Fruit fly (Drosophila melanogaster) whole organism, adult: ENCODE data around the gene CG15547.

ENCODE experiments used
- CG11617 ChIP-seq: fragments of 200-800 bp; sonication (Bioruptor generic); optimal IDR thresholded peaks from 2 replicates; lab custom pipeline; 2017; ENCODE audit warnings: mild to moderate bottlenecking, missing biosample characterization, missing genetic modification reagents, missing genetic modification characterization
- CG12768 ChIP-seq: fragments of 200-800 bp; sonication (Bioruptor generic); optimal IDR thresholded peaks from 2 replicates; lab custom pipeline; 2017; ENCODE audit warnings: missing biosample characterization, missing genetic modification characterization, mild to moderate bottlenecking, moderate library complexity, missing genetic modification reagents
- CG14711 ChIP-seq: fragments of 200-800 bp; sonication (Bioruptor generic); optimal IDR thresholded peaks from 2 replicates; lab custom pipeline; 2018; ENCODE audit warnings: missing biosample characterization, mild to moderate bottlenecking, missing genetic modification characterization, moderate library complexity
- CG1620 ChIP-seq: fragments of 200-800 bp; sonication (Bioruptor generic); optimal IDR thresholded peaks from 2 replicates; lab custom pipeline; 2016; ENCODE audit warnings: missing biosample characterization, missing genetic modification characterization
- CG33017 ChIP-seq: fragments of 200-800 bp; sonication (Bioruptor generic); optimal IDR thresholded peaks from 2 replicates; lab custom pipeline; 2018; ENCODE audit warnings: missing biosample characterization, mild to moderate bottlenecking, missing genetic modification characterization, moderate library complexity
- CG5204 ChIP-seq: fragments of 200-800 bp; sonication (Bioruptor generic); optimal IDR thresholded peaks from 2 replicates; lab custom pipeline; 2016; ENCODE audit warnings: missing biosample characterization, missing genetic modification characterization
- CG7045 ChIP-seq: fragments of 200-800 bp; sonication (Bioruptor generic); optimal IDR thresholded peaks from 2 replicates; lab custom pipeline; 2017; ENCODE audit warnings: missing biosample characterization, mild to moderate bottlenecking, missing genetic modification characterization
- CG7101 ChIP-seq: fragments of 200-800 bp; sonication (Bioruptor generic); optimal IDR thresholded peaks from 2 replicates; lab custom pipeline; 2018; ENCODE audit warnings: missing biosample characterization, mild to moderate bottlenecking, missing genetic modification characterization, moderate library complexity
- Clk ChIP-seq: fragments of 200-800 bp; sonication (Bioruptor generic); optimal IDR thresholded peaks from 2 replicates; lab custom pipeline; 2017; ENCODE audit warnings: missing biosample characterization, missing genetic modification characterization
- Crg-1 ChIP-seq: fragments of 200-800 bp; sonication (Bioruptor generic); optimal IDR thresholded peaks from 2 replicates; lab custom pipeline; 2016; ENCODE audit warnings: missing biosample characterization, missing genetic modification characterization
- Hr96 ChIP-seq: fragments of 200-800 bp; sonication (Bioruptor generic); optimal IDR thresholded peaks from 2 replicates; lab custom pipeline; 2016; ENCODE audit warnings: missing biosample characterization, missing genetic modification characterization
- Mnt ChIP-seq: fragments of 200-800 bp; sonication (Bioruptor generic); optimal IDR thresholded peaks from 2 replicates; lab custom pipeline; 2016; ENCODE audit warnings: missing biosample characterization, mild to moderate bottlenecking, missing genetic modification characterization
- bab1 ChIP-seq: fragments of 200-800 bp; sonication (Bioruptor generic); optimal IDR thresholded peaks from 3 replicates; lab custom pipeline; 2019; ENCODE audit warnings: missing biosample characterization, mild to moderate bottlenecking, missing genetic modification characterization, moderate library complexity
- cic ChIP-seq: fragments of 200-800 bp; sonication (Bioruptor generic); optimal IDR thresholded peaks from 2 replicates; lab custom pipeline; 2017; ENCODE audit warnings: missing biosample characterization, mild to moderate bottlenecking, missing genetic modification characterization, moderate library complexity
- cnc ChIP-seq, 2 experiments: fragments of >200 bp; optimal IDR thresholded peaks; 2 replicates each; lab custom pipeline; 2017
- kay ChIP-seq: fragments of 200-800 bp; sonication (Bioruptor generic); peaks from one replicate; lab custom pipeline; 2016; ENCODE audit warnings: missing biosample characterization, missing genetic modification characterization, borderline replicate concordance
- ovo ChIP-seq: fragments of 200-800 bp; sonication (Bioruptor generic); optimal IDR thresholded peaks from 2 replicates; lab custom pipeline; 2016; ENCODE audit warnings: missing biosample characterization, missing genetic modification characterization
- pad ChIP-seq: fragments of 200-800 bp; sonication (Bioruptor generic); optimal IDR thresholded peaks from 3 replicates; lab custom pipeline; 2017; ENCODE audit warnings: missing biosample characterization, missing genetic modification characterization, mild to moderate bottlenecking, moderate library complexity, missing genetic modification reagents
- tj ChIP-seq: fragments of 200-800 bp; sonication (Bioruptor generic); optimal IDR thresholded peaks from 3 replicates; lab custom pipeline; 2017; ENCODE audit warnings: missing biosample characterization, mild to moderate bottlenecking, missing genetic modification characterization, moderate library complexity
- toe ChIP-seq: fragments of 200-800 bp; sonication (Bioruptor generic); optimal IDR thresholded peaks from 2 replicates; lab custom pipeline; 2016; ENCODE audit warnings: missing biosample characterization, missing genetic modification characterization

CG15547 gene

DNA sequence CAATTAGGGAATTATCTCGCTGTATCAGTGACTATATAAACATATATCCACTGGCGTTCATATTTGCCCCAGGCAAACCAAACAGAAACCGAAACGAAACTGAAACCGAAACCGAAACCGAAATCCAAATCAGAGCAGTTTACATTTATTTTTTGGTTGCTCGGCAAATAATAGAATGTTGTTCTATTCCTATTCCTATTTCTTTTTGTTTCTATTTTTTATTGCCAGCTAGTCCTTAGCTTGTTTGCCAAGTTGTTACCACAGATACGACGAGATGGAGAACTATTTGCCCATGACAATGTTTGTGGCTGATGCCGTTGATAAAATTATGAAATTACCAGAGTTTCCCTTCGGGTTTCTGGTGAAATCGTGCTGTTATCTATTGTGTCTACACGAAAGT, 35.6 kb upstream of the CG15547 start:
- TF ChIP-seq Mnt: no peak
- no peak for TF ChIP-seq Hr96 (GFP tag; lab: Kevin White, UChicago)
- no peak for TF ChIP-seq CG33017 (tag; lab: Kevin White, UChicago)
- TF ChIP-seq CG11617: no peak
- no peak for TF ChIP-seq cic
- TF ChIP-seq CG14711: no peak
- no peak for TF ChIP-seq ovo (GFP tag; lab: Kevin White, UChicago)
- no peak for TF ChIP-seq CG5204
- TF ChIP-seq CG7101 (tag; lab: Kevin White, UChicago): no peak
- no peak for TF ChIP-seq pad (GFP tag; lab: Kevin White, UChicago)
- no peak for TF ChIP-seq Clk (GFP tag; lab: Kevin White, UChicago)
- TF ChIP-seq bab1 (GFP tag; lab: Kevin White, UChicago): no peak
- no peak for TF ChIP-seq CG1620 (GFP tag; lab: Kevin White, UChicago)
- no peak for TF ChIP-seq kay
- no peak for TF ChIP-seq cnc (optimal IDR thresholded peaks at IDR 0.05; lab: Kevin White, UChicago)
- no peak for TF ChIP-seq tj
- no peak for TF ChIP-seq CG7045 (GFP tag; lab: Kevin White, UChicago)
- TF ChIP-seq Crg-1 (GFP tag; lab: Kevin White, UChicago): no peak

- TF ChIP-seq CG11617 (no peak), toe (GFP tag; lab: Kevin White, UChicago) (no peak), bab1 (GFP tag; lab: Kevin White, UChicago) (no peak), Mnt (no peak)
These were observed 32.7 kb upstream of the CG15547 start for dm6 chr3R:30916024-30916423.

DNA sequence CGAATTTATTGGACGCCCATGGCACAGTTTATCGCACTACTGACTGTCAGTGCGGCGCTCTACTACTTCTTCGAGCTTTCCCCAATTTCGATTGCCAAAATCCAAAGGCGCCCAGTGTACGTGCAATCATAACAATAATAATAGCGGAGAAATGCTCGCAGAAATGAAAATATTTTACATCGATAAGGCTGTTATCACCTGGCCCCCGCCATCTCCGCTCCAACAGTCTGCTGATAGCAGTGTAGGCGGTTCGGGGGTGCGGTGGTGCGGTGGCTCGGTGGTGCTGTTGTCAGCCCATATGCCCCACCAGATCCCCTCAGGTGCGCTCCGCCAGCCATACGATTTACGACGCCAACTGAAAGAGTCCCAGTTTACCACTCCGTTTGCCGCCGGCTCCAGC, 31.9 kb upstream of the CG15547 start:
- TF ChIP-seq pad (GFP tag; lab: Kevin White, UChicago): peak; percentile 14
- peak; percentile 28 for TF ChIP-seq CG11617
- TF ChIP-seq CG14711: no peak
- TF ChIP-seq Clk (GFP tag; lab: Kevin White, UChicago): peak; percentile 28
- peak; percentile 5 for TF ChIP-seq Hr96 (GFP tag; lab: Kevin White, UChicago)
- TF ChIP-seq tj: peak; percentile 13
- TF ChIP-seq CG12768 (GFP tag; lab: Kevin White, UChicago): no peak

- no peak for TF ChIP-seq ovo (GFP tag; lab: Kevin White, UChicago)
- TF ChIP-seq Clk (GFP tag; lab: Kevin White, UChicago): no peak
- TF ChIP-seq cic: peak; percentile 54
- TF ChIP-seq kay: no peak
- no peak for TF ChIP-seq Mnt
- no peak for TF ChIP-seq CG5204
- no peak for TF ChIP-seq tj
- peak; percentile 29 for TF ChIP-seq CG33017 (tag; lab: Kevin White, UChicago)
- TF ChIP-seq CG14711: no peak
- TF ChIP-seq CG1620 (GFP tag; lab: Kevin White, UChicago): no peak
- TF ChIP-seq CG11617: peak; percentile 39
- TF ChIP-seq bab1 (GFP tag; lab: Kevin White, UChicago): no peak
- TF ChIP-seq CG12768 (GFP tag; lab: Kevin White, UChicago): peak; percentile 37
- TF ChIP-seq Crg-1 (GFP tag; lab: Kevin White, UChicago): no peak
- no peak for TF ChIP-seq toe (GFP tag; lab: Kevin White, UChicago)
- no peak for TF ChIP-seq Hr96 (GFP tag; lab: Kevin White, UChicago)
- peak; percentile 38 for TF ChIP-seq CG7101 (tag; lab: Kevin White, UChicago)
- peak; percentile 62 for TF ChIP-seq CG7045 (GFP tag; lab: Kevin White, UChicago)
- TF ChIP-seq pad (GFP tag; lab: Kevin White, UChicago): no peak
- TF ChIP-seq cnc (optimal IDR thresholded peaks at IDR 0.05; lab: Kevin White, UChicago): no peak
These were observed 30.4 kb upstream of the CG15547 start for dm6 chr3R:30913704-30914103.

- TF ChIP-seq CG1620 (GFP tag; lab: Kevin White, UChicago) (no peak), toe (GFP tag; lab: Kevin White, UChicago) (peak; percentile 1), Mnt (peak; percentile 29), pad (GFP tag; lab: Kevin White, UChicago) (peak; percentile 65)
These were observed 29.1 kb upstream of the CG15547 start, which contains the start of gene Ptx1 for dm6 chr3R:30912402-30912801. Ptx1 (plus strand) TSS chr3R:30912754.

DNA sequence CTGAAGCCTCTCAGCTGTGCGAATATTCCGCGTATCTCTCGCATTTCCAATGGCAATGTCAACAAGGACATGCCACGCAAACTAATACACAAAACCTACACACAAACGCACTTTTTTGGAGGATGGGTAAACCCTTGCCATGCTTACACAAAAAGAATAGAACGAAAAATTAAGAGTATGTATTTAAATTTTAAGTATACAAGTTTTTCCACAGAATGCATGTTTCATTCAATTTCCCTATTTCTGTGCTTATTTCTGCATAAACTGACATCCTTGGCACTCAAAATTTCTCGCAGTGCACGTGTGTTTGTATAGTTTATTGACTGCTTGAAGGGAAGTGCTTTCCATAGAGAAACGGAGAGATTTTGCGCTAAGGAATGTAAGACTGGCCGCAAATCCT, 26.5 kb upstream of the CG15547 start:
- TF ChIP-seq CG11617 (no peak), tj (no peak), ovo (GFP tag; lab: Kevin White, UChicago) (no peak)

DNA sequence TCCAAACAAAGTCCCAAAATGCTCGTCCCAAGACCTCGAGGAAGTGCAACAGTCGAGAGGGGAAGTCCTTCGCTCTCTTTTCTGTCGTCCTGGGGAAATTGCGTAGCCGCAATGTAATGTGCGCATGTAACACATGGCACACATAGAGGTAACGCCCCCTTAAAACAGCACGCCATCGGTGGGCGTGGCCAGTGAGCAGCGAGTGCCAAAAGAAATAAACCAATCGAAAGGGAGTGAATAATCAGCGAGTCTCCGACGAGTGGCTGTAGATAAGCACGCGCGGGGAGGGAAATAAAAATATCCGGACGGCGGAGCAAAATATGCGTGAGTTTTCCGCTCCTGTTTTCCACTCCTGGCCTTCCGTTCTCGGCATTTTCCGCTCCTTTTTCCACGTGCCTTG, 25.7 kb upstream of the CG15547 start:
- TF ChIP-seq cic: no peak
- TF ChIP-seq pad (GFP tag; lab: Kevin White, UChicago): peak; percentile 70
- TF ChIP-seq ovo (GFP tag; lab: Kevin White, UChicago): no peak

- TF ChIP-seq CG11617 (no peak), CG5204 (no peak), CG7101 (tag; lab: Kevin White, UChicago) (no peak), Hr96 (GFP tag; lab: Kevin White, UChicago) (no peak), CG7045 (GFP tag; lab: Kevin White, UChicago) (no peak), Clk (GFP tag; lab: Kevin White, UChicago) (no peak), pad (GFP tag; lab: Kevin White, UChicago) (no peak), CG12768 (GFP tag; lab: Kevin White, UChicago) (no peak), CG1620 (GFP tag; lab: Kevin White, UChicago) (no peak), CG14711 (no peak), kay (no peak), cnc (optimal IDR thresholded peaks at IDR 0.05; lab: Kevin White, UChicago) (no peak), cic (no peak), Crg-1 (GFP tag; lab: Kevin White, UChicago) (no peak), toe (GFP tag; lab: Kevin White, UChicago) (no peak), CG33017 (tag; lab: Kevin White, UChicago) (no peak)
These were observed 20.7 kb upstream of the CG15547 start for dm6 chr3R:30903994-30904393.
